Fruit fly (Drosophila melanogaster): ENCODE results near the gene AP-1gamma.

Gene AP-1gamma

dm6 chrX:9161912-9162311 lies 53.4 kb downstream of the AP-1gamma start, which contains the start of the genes Zpr1 and CG44532 (continued):
- peak; percentile 74 for TF ChIP-seq amos (GFP tag; IDR thresholded peaks at IDR 0.05; ENCODE audit: partially characterized antibody)
- TF ChIP-seq CG1024 (GFP tag; IDR thresholded peaks at IDR 0.05): no peak
- peak; percentile 59 for TF ChIP-seq CG14860 (GFP tag; IDR thresholded peaks at IDR 0.05; ENCODE audit: partially characterized antibody)
- TF ChIP-seq pum (GFP tag; optimal IDR thresholded peaks at IDR 0.05): no peak
- no peak for TF ChIP-seq CG18599 (GFP tag; optimal IDR thresholded peaks at IDR 0.05)
- peak; percentile 64; the same call in 2 of the 3 replicates for TF ChIP-seq HLH4C (GFP tag; IDR thresholded peaks at IDR 0.05; ENCODE audit: partially characterized antibody)
- peak; percentile 58 for TF ChIP-seq pzg (GFP tag; optimal IDR thresholded peaks at IDR 0.05)
- peak; percentile 73 for TF ChIP-seq BEAF-32 (GFP tag; optimal IDR thresholded peaks at IDR 0.05)
- peak; percentile 50; the same call in 2 of the 3 replicates for TF ChIP-seq Doc3 (GFP tag; IDR thresholded peaks at IDR 0.05; ENCODE audit: partially characterized antibody)
- no peak for TF ChIP-seq esg (GFP tag; conservative IDR thresholded peaks at IDR 0.05)
- no peak for TF ChIP-seq CG9215 (GFP tag; IDR thresholded peaks at IDR 0.05)
- TF ChIP-seq Bdp1 (GFP tag; optimal IDR thresholded peaks at IDR 0.05): no peak
- TF ChIP-seq en (GFP tag; optimal IDR thresholded peaks at IDR 0.05): no peak
- TF ChIP-seq bbx (GFP tag; IDR thresholded peaks at IDR 0.05; ENCODE audit: partially characterized antibody): peak; percentile 55; the same call in 1 of the 2 replicates
- peak; percentile 52 for TF ChIP-seq CG34224 (GFP tag; IDR thresholded peaks at IDR 0.05; ENCODE audit: partially characterized antibody)
- TF ChIP-seq wek (GFP tag; optimal IDR thresholded peaks at IDR 0.05): no peak
- TF ChIP-seq Atf3 (GFP tag; optimal IDR thresholded peaks at IDR 0.05): no peak
- no peak for TF ChIP-seq CG6765 (GFP tag; optimal IDR thresholded peaks at IDR 0.05)
- TF ChIP-seq Scr (GFP tag; IDR thresholded peaks at IDR 0.05; ENCODE audit: partially characterized antibody): peak; percentile 65
- TF ChIP-seq ken (GFP tag; IDR thresholded peaks at IDR 0.05): no peak
- TF ChIP-seq CG16813 (GFP tag; IDR thresholded peaks at IDR 0.05; ENCODE audit: partially characterized antibody): peak; percentile 69
- peak; percentile 39 for TF ChIP-seq CG17186 (GFP tag; optimal IDR thresholded peaks at IDR 0.05)
- no peak for TF ChIP-seq prd (optimal IDR thresholded peaks at IDR 0.05)
- no peak for TF ChIP-seq prd (GFP tag; IDR thresholded peaks at IDR 0.05)
- TF ChIP-seq chinmo (GFP tag; IDR thresholded peaks at IDR 0.05; ENCODE audit: partially characterized antibody): 0 out of 4 replicates have a peak, but pooled peaks have one; percentile 64
- TF ChIP-seq cad (GFP tag; optimal IDR thresholded peaks at IDR 0.05): no peak
- TF ChIP-seq CG10147 (GFP tag; optimal IDR thresholded peaks at IDR 0.05): no peak
- TF ChIP-seq gfzf (GFP tag; optimal IDR thresholded peaks at IDR 0.05): peak; percentile 70
- peak; percentile 62; the same call in 2 of the 3 replicates for TF ChIP-seq knrl (GFP tag; IDR thresholded peaks at IDR 0.05; ENCODE audit: partially characterized antibody)
- TF ChIP-seq stwl (tag; optimal IDR thresholded peaks at IDR 0.05): peak; percentile 24
- TF ChIP-seq Dref (GFP tag; IDR thresholded peaks at IDR 0.05): peak; percentile 74
- peak; percentile 75 for TF ChIP-seq Bgb (GFP tag; IDR thresholded peaks at IDR 0.05; ENCODE audit: partially characterized antibody)
- peak; percentile 32; the same call in 1 of the 3 replicates for TF ChIP-seq row (GFP tag; IDR thresholded peaks at IDR 0.05)
- peak; percentile 21 for TF ChIP-seq CG4617 (GFP tag; optimal IDR thresholded peaks at IDR 0.05; ENCODE audit: borderline replicate concordance)
- no peak for TF ChIP-seq bcd (GFP tag; optimal IDR thresholded peaks at IDR 0.05)
- no peak for TF ChIP-seq Nf-YA (GFP tag; IDR thresholded peaks at IDR 0.05)
- no peak for TF ChIP-seq D19B (GFP tag; optimal IDR thresholded peaks at IDR 0.05)
- TF ChIP-seq CG7372 (GFP tag; IDR thresholded peaks at IDR 0.05): no peak
- TF ChIP-seq dmrt11E (tag; optimal IDR thresholded peaks at IDR 0.05): no peak
- TF ChIP-seq dm (GFP tag; optimal IDR thresholded peaks at IDR 0.05): peak; percentile 60
- no peak for TF ChIP-seq CG11398 (GFP tag; optimal IDR thresholded peaks at IDR 0.05)
- TF ChIP-seq fd64A (GFP tag; optimal IDR thresholded peaks at IDR 0.05): no peak
- TF ChIP-seq pros (GFP tag; optimal IDR thresholded peaks at IDR 0.05): no peak
- TF ChIP-seq Max (GFP tag; optimal IDR thresholded peaks at IDR 0.05): no peak
- TF ChIP-seq sens-2 (GFP tag; IDR thresholded peaks at IDR 0.05): no peak
- TF ChIP-seq zen2 (GFP tag; IDR thresholded peaks at IDR 0.05; ENCODE audit: partially characterized antibody): peak; percentile 20; the same call in 1 of the 3 replicates
- TF ChIP-seq crp (GFP tag; optimal IDR thresholded peaks at IDR 0.05): peak in 1 of 2 experiments; percentile 30
- peak; percentile 27 for TF ChIP-seq CG15514 (GFP tag; optimal IDR thresholded peaks at IDR 0.05)
- no peak for TF ChIP-seq dmrt99B (tag; optimal IDR thresholded peaks at IDR 0.05)
